Worm (Caenorhabditis elegans) whole organism, young adult: ENCODE results near the gene srh-145.

Experiments used
- attf-6 ChIP-seq: fragments of 200-800 bp; sonication (Bioruptor generic); IDR thresholded peaks from 2 replicates; pipeline ENCODE4 v1.3.6; 2022; ENCODE audit warnings: missing genetic modification reagents, missing genetic modification characterization, missing compliant biosample characterization
- dpl-1 ChIP-seq: fragments of 150-350 bp; optimal IDR thresholded peaks from 2 replicates; lab custom pipeline; 2014; ENCODE audit warnings: missing biosample characterization, missing genetic modification reagents, missing genetic modification characterization
- egl-18 ChIP-seq: fragments of 200-800 bp; sonication (Bioruptor generic); IDR thresholded peaks from 2 replicates; pipeline ENCODE4 v1.3.6; 2022; ENCODE audit warnings: missing genetic modification reagents, missing genetic modification characterization, missing compliant biosample characterization
- lir-1 ChIP-seq: fragments of 200-800 bp; sonication (Bioruptor generic); conservative IDR thresholded peaks from 2 replicates; pipeline ENCODE4 v1.3.6; 2022; ENCODE audit warnings: missing genetic modification reagents, missing genetic modification characterization, missing compliant biosample characterization

DNA sequence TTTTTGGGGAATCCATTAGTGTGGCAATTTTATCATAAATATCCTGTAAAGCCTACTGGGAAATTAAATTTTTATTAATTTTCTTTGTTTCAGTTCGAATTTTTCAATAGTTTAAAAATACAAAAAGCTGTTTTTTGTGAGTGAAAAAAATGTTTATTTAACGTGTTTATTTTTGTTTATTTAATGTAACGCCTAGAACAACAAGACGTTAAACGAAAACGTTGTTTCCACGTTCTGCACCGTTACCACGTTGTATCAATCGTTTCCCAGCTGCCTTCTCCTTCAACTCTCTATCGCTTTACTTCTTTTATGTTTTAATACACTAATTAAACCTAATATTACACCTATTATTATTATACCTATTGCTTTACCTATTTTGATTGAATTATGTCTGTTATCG is 37.2 kb downstream of the srh-145 start, which contains the start of gene T08G3.13:
- TF ChIP-seq egl-18 (GFP tag; lab: Robert Waterston, UW) = no peak
- TF ChIP-seq dpl-1 (GFP tag; lab: Kevin White, UChicago) = no peak
- no peak for TF ChIP-seq attf-6 (GFP tag; lab: Robert Waterston, UW)
- no peak for TF ChIP-seq lir-1 (GFP tag; lab: Robert Waterston, UW)
